Fruit fly (Drosophila melanogaster) whole organism, embryonic: Measurements from ENCODE around the gene Polr1D.
A peak's percentile ranks its signal among the peaks of the same experiment; 100 is the strongest.

Experiments
- ATbp ChIP-seq: fragments of 200-800 bp; sonication (Bioruptor generic); optimal IDR thresholded peaks from 2 replicates; lab custom pipeline; 2017; ENCODE audit warnings: missing biosample characterization, mild to moderate bottlenecking, missing genetic modification characterization, missing genetic modification reagents
- Ada2b ChIP-seq: fragments of 200-800 bp; sonication (Bioruptor generic); IDR thresholded peaks from 2 replicates; pipeline ENCODE4 v1.3.6; 2022; ENCODE audit warnings: missing biosample characterization, missing genetic modification characterization
- Bteb2 ChIP-seq: fragments of 200-800 bp; sonication (Bioruptor generic); optimal IDR thresholded peaks from 2 replicates; lab custom pipeline; 2016; ENCODE audit warnings: missing biosample characterization, missing genetic modification characterization
- CG10654 ChIP-seq: fragments of 200-800 bp; sonication (Bioruptor generic); optimal IDR thresholded peaks from 2 replicates; lab custom pipeline; 2016; ENCODE audit warnings: missing biosample characterization, missing genetic modification characterization
- CG11085 ChIP-seq: fragments of 200-800 bp; sonication (Bioruptor generic); IDR thresholded peaks from 2 replicates; pipeline ENCODE4 v1.3.6; 2022; ENCODE audit warnings: missing biosample characterization, missing genetic modification characterization
- CG11723 ChIP-seq: fragments of 200-800 bp; sonication (Bioruptor generic); optimal IDR thresholded peaks from 2 replicates; lab custom pipeline; 2017; ENCODE audit warnings: missing biosample characterization, mild to moderate bottlenecking, missing genetic modification characterization
- CG13123 ChIP-seq: fragments of 200-800 bp; sonication (Bioruptor generic); optimal IDR thresholded peaks from 2 replicates; lab custom pipeline; 2016; ENCODE audit warnings: missing biosample characterization, missing genetic modification characterization
- CG14441 ChIP-seq: fragments of 200-800 bp; sonication (Bioruptor generic); IDR thresholded peaks from 2 replicates; pipeline ENCODE4 v1.3.6; 2022; ENCODE audit warnings: missing biosample characterization, missing genetic modification characterization
- CG15073 ChIP-seq: fragments of 200-800 bp; sonication (Bioruptor generic); optimal IDR thresholded peaks from 2 replicates; lab custom pipeline; 2016; ENCODE audit warnings: missing biosample characterization, missing genetic modification characterization
- CG1529 ChIP-seq: fragments of 200-800 bp; sonication (Bioruptor generic); optimal IDR thresholded peaks from 3 replicates; lab custom pipeline; 2018; ENCODE audit warnings: missing biosample characterization, missing genetic modification characterization
- CG17361 ChIP-seq: fragments of 200-800 bp; sonication (Bioruptor generic); IDR thresholded peaks from 3 replicates; pipeline ENCODE4 v1.3.6; 2022; ENCODE audit warnings: missing biosample characterization, missing genetic modification characterization
- CG17385 ChIP-seq: fragments of 200-800 bp; sonication (Bioruptor generic); optimal IDR thresholded peaks from 3 replicates; lab custom pipeline; 2018; ENCODE audit warnings: missing biosample characterization, mild to moderate bottlenecking, missing genetic modification characterization
- CG1792 ChIP-seq: fragments of 200-800 bp; sonication (Bioruptor generic); optimal IDR thresholded peaks from 2 replicates; lab custom pipeline; 2016; ENCODE audit warnings: missing biosample characterization, missing genetic modification characterization
- CG18476 ChIP-seq: fragments of 200-800 bp; sonication (Bioruptor generic); optimal IDR thresholded peaks from 2 replicates; lab custom pipeline; 2016; ENCODE audit warnings: missing biosample characterization, mild to moderate bottlenecking, missing genetic modification characterization
- CG2712 ChIP-seq: fragments of 200-800 bp; optimal IDR thresholded peaks from 3 replicates; lab custom pipeline; 2019; ENCODE audit warnings: missing biosample characterization, mild to moderate bottlenecking, missing genetic modification characterization, moderate library complexity
- CG3407 ChIP-seq: fragments of 200-800 bp; sonication (Bioruptor generic); optimal IDR thresholded peaks from 2 replicates; lab custom pipeline; 2018; ENCODE audit warnings: missing biosample characterization, mild to moderate bottlenecking, missing genetic modification characterization
- CG34376 ChIP-seq: fragments of 200-800 bp; sonication (Bioruptor generic); optimal IDR thresholded peaks from 2 replicates; lab custom pipeline; 2018; ENCODE audit warnings: missing biosample characterization, mild to moderate bottlenecking, missing genetic modification characterization
- CG4707 ChIP-seq: fragments of 200-800 bp; sonication (Bioruptor generic); optimal IDR thresholded peaks from 2 replicates; lab custom pipeline; 2018; ENCODE audit warnings: missing biosample characterization, mild to moderate bottlenecking, missing genetic modification characterization, moderate library complexity
- CG5180 ChIP-seq: fragments of 200-800 bp; sonication (Bioruptor generic); optimal IDR thresholded peaks from 3 replicates; lab custom pipeline; 2017; ENCODE audit warnings: missing biosample characterization, missing genetic modification characterization, mild to moderate bottlenecking, moderate library complexity, missing genetic modification reagents
- CG5245 ChIP-seq: fragments of 200-800 bp; sonication (Bioruptor generic); optimal IDR thresholded peaks from 3 replicates; lab custom pipeline; 2016; ENCODE audit warnings: missing biosample characterization, missing genetic modification characterization
- CG5953 ChIP-seq: fragments of 200-800 bp; sonication (Bioruptor generic); IDR thresholded peaks from 2 replicates; pipeline ENCODE4 v1.3.6; 2022; ENCODE audit warnings: missing biosample characterization, missing genetic modification characterization
- CG6791 ChIP-seq: fragments of 200-800 bp; sonication (Bioruptor generic); IDR thresholded peaks from 3 replicates; pipeline ENCODE4 v1.3.6; 2022; ENCODE audit warnings: missing biosample characterization, missing genetic modification characterization; ENCODE audit not compliant: partially characterized antibody
- CG7963 ChIP-seq: fragments of 200-800 bp; sonication (Bioruptor generic); IDR thresholded peaks from 3 replicates; pipeline ENCODE4 v1.3.6; 2022; ENCODE audit warnings: missing biosample characterization, missing genetic modification characterization; ENCODE audit not compliant: partially characterized antibody
- CG9437 ChIP-seq: fragments of 200-800 bp; sonication (Bioruptor generic); optimal IDR thresholded peaks from 2 replicates; lab custom pipeline; 2018; ENCODE audit warnings: missing biosample characterization, mild to moderate bottlenecking, missing genetic modification characterization
- CG9876 ChIP-seq: fragments of 200-800 bp; sonication (Bioruptor generic); optimal IDR thresholded peaks from 2 replicates; lab custom pipeline; 2016; ENCODE audit warnings: missing biosample characterization, missing genetic modification characterization
- Dek ChIP-seq: fragments of 200-800 bp; sonication (Bioruptor generic); optimal IDR thresholded peaks from 3 replicates; lab custom pipeline; 2019; ENCODE audit warnings: missing biosample characterization, mild to moderate bottlenecking, missing genetic modification characterization, moderate library complexity
- HLHmδ ChIP-seq: fragments of 200-800 bp; sonication (Bioruptor generic); optimal IDR thresholded peaks from 2 replicates; lab custom pipeline; 2018; ENCODE audit warnings: missing biosample characterization, mild to moderate bottlenecking, missing genetic modification characterization, moderate library complexity
- Hmr ChIP-seq: fragments of 200-800 bp; sonication (Bioruptor generic); optimal IDR thresholded peaks from 3 replicates; lab custom pipeline; 2017; ENCODE audit warnings: mild to moderate bottlenecking, missing biosample characterization, missing genetic modification reagents, missing genetic modification characterization
- Lhr ChIP-seq: fragments of 200-800 bp; sonication (Bioruptor generic); optimal IDR thresholded peaks from 3 replicates; lab custom pipeline; 2017; ENCODE audit warnings: mild to moderate bottlenecking, missing biosample characterization, missing genetic modification reagents, missing genetic modification characterization
- Lpt ChIP-seq: fragments of >200 bp; optimal IDR thresholded peaks from 2 replicates; lab custom pipeline; 2018; ENCODE audit warnings: missing biosample characterization, missing genetic modification characterization
- MESR4 ChIP-seq: fragments of 200-800 bp; sonication (Bioruptor generic); optimal IDR thresholded peaks from 2 replicates; lab custom pipeline; 2018; ENCODE audit warnings: missing biosample characterization, mild to moderate bottlenecking, missing genetic modification characterization, moderate library complexity
- Opbp ChIP-seq: fragments of 200-800 bp; sonication (Bioruptor generic); IDR thresholded peaks from 3 replicates; pipeline ENCODE4 v1.3.6; 2022; ENCODE audit warnings: missing biosample characterization, missing genetic modification characterization; ENCODE audit not compliant: partially characterized antibody
- Rfx ChIP-seq: fragments of 200-800 bp; sonication (Bioruptor generic); IDR thresholded peaks from 2 replicates; pipeline ENCODE4 v1.3.6; 2022; ENCODE audit warnings: missing biosample characterization, missing genetic modification characterization
- Scr ChIP-seq: fragments of 200-800 bp; sonication (Bioruptor generic); IDR thresholded peaks from 2 replicates; pipeline ENCODE4 v1.3.6; 2022; ENCODE audit warnings: missing biosample characterization, missing genetic modification characterization; ENCODE audit not compliant: partially characterized antibody
- al ChIP-seq: fragments of 200-800 bp; sonication (Bioruptor generic); IDR thresholded peaks from 2 replicates; pipeline ENCODE4 v1.3.6; 2022; ENCODE audit warnings: missing biosample characterization, missing genetic modification characterization
- bigmax ChIP-seq: fragments of 200-800 bp; sonication (Bioruptor generic); optimal IDR thresholded peaks from 2 replicates; lab custom pipeline; 2018; ENCODE audit warnings: missing biosample characterization, mild to moderate bottlenecking, missing genetic modification characterization
- cg ChIP-seq: fragments of 200-800 bp; sonication (Bioruptor generic); optimal IDR thresholded peaks from 3 replicates; lab custom pipeline; 2019; ENCODE audit warnings: missing biosample characterization, mild to moderate bottlenecking, missing genetic modification characterization, moderate library complexity
- eve ChIP-seq, 2 experiments: fragments of >200 bp; optimal IDR thresholded peaks; 2 replicates each; lab custom pipeline; 2017; ENCODE audit warnings: missing biosample characterization in 2 of 2, missing genetic modification characterization in 2 of 2
- grn ChIP-seq: fragments of 200-800 bp; sonication (Bioruptor generic); optimal IDR thresholded peaks from 3 replicates; lab custom pipeline; 2017; ENCODE audit warnings: missing biosample characterization, missing genetic modification characterization
- gro ChIP-seq: fragments of 200-800 bp; sonication (Bioruptor generic); optimal IDR thresholded peaks from 2 replicates; lab custom pipeline; 2016; ENCODE audit warnings: missing biosample characterization, missing genetic modification characterization
- hkb ChIP-seq, 2 experiments: fragments of 200-800 bp in 1 of 2; fragments of >200 bp in 1 of 2; sonication (Bioruptor generic) in 1 of 2; IDR thresholded peaks in 1 of 2; optimal IDR thresholded peaks in 1 of 2; 2 replicates each; pipeline versions ENCODE4 v1.3.6 to Lab custom; 2017 to 2022; ENCODE audit warnings: missing biosample characterization in 1 of 2, missing genetic modification characterization in 1 of 2
- mam ChIP-seq: fragments of 200-800 bp; sonication (Bioruptor generic); optimal IDR thresholded peaks from 3 replicates; lab custom pipeline; 2016; ENCODE audit warnings: missing biosample characterization, missing genetic modification characterization
- mirr ChIP-seq: fragments of 200-800 bp; sonication (Bioruptor generic); optimal IDR thresholded peaks from 3 replicates; lab custom pipeline; 2018; ENCODE audit warnings: missing biosample characterization, mild to moderate bottlenecking, missing genetic modification characterization
- org-1 ChIP-seq: fragments of 200-800 bp; sonication (Bioruptor generic); optimal IDR thresholded peaks from 2 replicates; lab custom pipeline; 2017; ENCODE audit warnings: missing biosample characterization, missing genetic modification characterization
- prd ChIP-seq, 3 experiments: fragments of >200 bp in 2 of 3; fragments of 200-800 bp in 1 of 3; sonication (Bioruptor generic) in 1 of 3; optimal IDR thresholded peaks in 2 of 3; IDR thresholded peaks in 1 of 3; 2 replicates in 2 of 3; 3 replicates in 1 of 3; pipeline versions ENCODE4 v1.3.6 to Lab custom; 2017 to 2022; ENCODE audit warnings: missing biosample characterization in 1 of 3, missing genetic modification characterization in 1 of 3
- pum ChIP-seq: fragments of 200-800 bp; sonication (Bioruptor generic); optimal IDR thresholded peaks from 2 replicates; lab custom pipeline; 2016; ENCODE audit warnings: missing biosample characterization, missing genetic modification characterization
- seq ChIP-seq: fragments of 200-800 bp; sonication (Bioruptor generic); IDR thresholded peaks from 2 replicates; pipeline ENCODE4 v1.3.6; 2022; ENCODE audit warnings: missing biosample characterization, missing genetic modification characterization
- slp2 ChIP-seq: fragments of 200-800 bp; sonication (Bioruptor generic); optimal IDR thresholded peaks from 2 replicates; lab custom pipeline; 2016; ENCODE audit warnings: missing biosample characterization, missing genetic modification characterization
- trh ChIP-seq: fragments of 200-800 bp; sonication (Bioruptor generic); optimal IDR thresholded peaks from 2 replicates; lab custom pipeline; 2016; ENCODE audit warnings: missing biosample characterization, missing genetic modification characterization
- zen2 ChIP-seq: fragments of 200-800 bp; sonication (Bioruptor generic); IDR thresholded peaks from 3 replicates; pipeline ENCODE4 v1.3.6; 2022; ENCODE audit warnings: missing biosample characterization, missing genetic modification characterization; ENCODE audit not compliant: partially characterized antibody

The Polr1D gene

dm6 chr2L:19123472-19124070 is 11.5 kb downstream of the Polr1D start, which contains the start of gene Phb1 (continued):
- no peak for TF ChIP-seq Bteb2 (GFP tag; lab: Kevin White, UChicago)
- TF ChIP-seq seq (GFP tag; lab: Robert Waterston, UW), result no peak
- TF ChIP-seq CG11723 (GFP tag; lab: Kevin White, UChicago), result no peak
- peak; percentile 92 for TF ChIP-seq Opbp
- TF ChIP-seq CG5953 (GFP tag; lab: Robert Waterston, UW), result no peak
- TF ChIP-seq slp2 (GFP tag; lab: Kevin White, UChicago), result no peak
- no peak for TF ChIP-seq CG34376
- TF ChIP-seq Lpt, result no peak
- TF ChIP-seq CG1792 (GFP tag; lab: Kevin White, UChicago), result no peak
- TF ChIP-seq Ada2b, result no peak
- TF ChIP-seq CG6791 (GFP tag; lab: Robert Waterston, UW), result peak; percentile 91
- TF ChIP-seq trh (GFP tag; lab: Kevin White, UChicago), result no peak
- no peak for TF ChIP-seq Lhr
- TF ChIP-seq cg (GFP tag; lab: Kevin White, UChicago), result no peak
- TF ChIP-seq pum (GFP tag; lab: Kevin White, UChicago), result no peak
- no peak for TF ChIP-seq CG9876 (GFP tag; lab: Kevin White, UChicago)
- no peak for TF ChIP-seq CG13123
- TF ChIP-seq gro (GFP tag; lab: Kevin White, UChicago), result no peak
- no peak for TF ChIP-seq HLHmδ (GFP tag; lab: Kevin White, UChicago)
- no peak for TF ChIP-seq al (GFP tag; lab: Robert Waterston, UW)
- no peak for TF ChIP-seq CG15073
- peak; percentile 43 for TF ChIP-seq MESR4
- no peak for TF ChIP-seq CG5180 (GFP tag; lab: Kevin White, UChicago)
- no peak for TF ChIP-seq mirr (GFP tag; lab: Kevin White, UChicago)
- TF ChIP-seq Dek (tag; lab: Kevin White, UChicago), result no peak
- no peak for TF ChIP-seq CG5245
- no peak for TF ChIP-seq CG11085
- TF ChIP-seq CG17361 (GFP tag; lab: Robert Waterston, UW), result no peak
- TF ChIP-seq CG7963 (GFP tag; lab: Robert Waterston, UW), result peak; percentile 95
- peak; percentile 8 for TF ChIP-seq CG2712
- TF ChIP-seq prd (optimal IDR thresholded peaks at IDR 0.05; lab: Kevin White, UChicago), result no peak
- no peak for TF ChIP-seq prd (GFP tag; IDR thresholded peaks at IDR 0.05; lab: Robert Waterston, UW)
- no peak for TF ChIP-seq CG9437
- TF ChIP-seq Scr (GFP tag; lab: Robert Waterston, UW), result peak; percentile 84
- no peak for TF ChIP-seq grn (GFP tag; lab: Kevin White, UChicago)
- no peak for TF ChIP-seq mam (GFP tag; lab: Kevin White, UChicago)
- no peak for TF ChIP-seq org-1 (GFP tag; lab: Kevin White, UChicago)
- TF ChIP-seq Rfx, result no peak
- no peak for TF ChIP-seq CG4707 (GFP tag; lab: Kevin White, UChicago)
- TF ChIP-seq CG17385 (GFP tag; lab: Kevin White, UChicago), result no peak
- no peak for TF ChIP-seq hkb (optimal IDR thresholded peaks at IDR 0.05; lab: Kevin White, UChicago)
- no peak for TF ChIP-seq hkb (GFP tag; IDR thresholded peaks at IDR 0.05; lab: Robert Waterston, UW)
- peak; percentile 98 for TF ChIP-seq bigmax (GFP tag; lab: Kevin White, UChicago)
- no peak for TF ChIP-seq CG10654 (GFP tag; lab: Kevin White, UChicago)
- no peak for TF ChIP-seq Hmr
- no peak for TF ChIP-seq ATbp
- TF ChIP-seq CG1529 (GFP tag; lab: Kevin White, UChicago), result no peak
- TF ChIP-seq zen2, result peak; percentile 95
- TF ChIP-seq CG3407, result no peak
- no peak for TF ChIP-seq eve (GFP tag; optimal IDR thresholded peaks at IDR 0.05; lab: Kevin White, UChicago)
- no peak for TF ChIP-seq CG18476
- no peak for TF ChIP-seq CG14441
